Fruit fly (Drosophila melanogaster) whole organism, prepupa: ENCODE measurements around the gene Atg5.

Experiments
- CG10631 ChIP-seq: fragments of 200-800 bp; sonication (Bioruptor generic); optimal IDR thresholded peaks from 2 replicates; lab custom pipeline; 2016; ENCODE audit warnings: missing biosample characterization, missing genetic modification characterization
- CG11294 ChIP-seq: fragments of 200-800 bp; sonication (Bioruptor generic); IDR thresholded peaks from 2 replicates; pipeline ENCODE4 v1.3.6; 2022; ENCODE audit warnings: missing biosample characterization, missing genetic modification characterization
- CG11902 ChIP-seq: fragments of 200-800 bp; sonication (Bioruptor generic); optimal IDR thresholded peaks from 3 replicates; lab custom pipeline; 2016; ENCODE audit warnings: missing biosample characterization, missing genetic modification characterization
- CG15336 ChIP-seq: fragments of 200-800 bp; sonication (Bioruptor generic); IDR thresholded peaks from 2 replicates; pipeline ENCODE4 v1.3.6; 2022; ENCODE audit warnings: missing biosample characterization, missing genetic modification characterization
- CG3032 ChIP-seq: fragments of 200-800 bp; optimal IDR thresholded peaks from 2 replicates; lab custom pipeline; 2019; ENCODE audit warnings: missing biosample characterization, mild to moderate bottlenecking, missing genetic modification characterization, moderate library complexity
- CG31627 ChIP-seq: fragments of 200-800 bp; sonication (Bioruptor generic); optimal IDR thresholded peaks from 3 replicates; lab custom pipeline; 2016; ENCODE audit warnings: missing biosample characterization, missing genetic modification characterization
- CG32006 ChIP-seq: fragments of 200-800 bp; sonication (Bioruptor generic); optimal IDR thresholded peaks from 3 replicates; lab custom pipeline; 2017; ENCODE audit warnings: missing biosample characterization, mild to moderate bottlenecking, missing genetic modification characterization
- CG34406 ChIP-seq: fragments of 200-800 bp; sonication (Bioruptor generic); optimal IDR thresholded peaks from 3 replicates; lab custom pipeline; 2016; ENCODE audit warnings: missing biosample characterization, missing genetic modification characterization
- CG3919 ChIP-seq: fragments of 200-800 bp; sonication (Bioruptor generic); optimal IDR thresholded peaks from 3 replicates; lab custom pipeline; 2016; ENCODE audit warnings: missing biosample characterization, missing genetic modification characterization
- CG6163 ChIP-seq: fragments of 200-800 bp; sonication (Bioruptor generic); IDR thresholded peaks from 3 replicates; pipeline ENCODE4 v1.3.6; 2022; ENCODE audit warnings: missing biosample characterization, missing genetic modification characterization
- CG6276 ChIP-seq: fragments of 200-800 bp; sonication (Bioruptor generic); optimal IDR thresholded peaks from 2 replicates; lab custom pipeline; 2017; ENCODE audit warnings: missing biosample characterization, mild to moderate bottlenecking, missing genetic modification characterization
- CG6792 ChIP-seq: fragments of 200-800 bp; sonication (Bioruptor generic); optimal IDR thresholded peaks from 3 replicates; lab custom pipeline; 2016; ENCODE audit warnings: missing biosample characterization, missing genetic modification characterization
- CG6808 ChIP-seq: fragments of 200-800 bp; sonication (Bioruptor generic); optimal IDR thresholded peaks from 3 replicates; lab custom pipeline; 2017; ENCODE audit warnings: missing biosample characterization, missing genetic modification characterization, mild to moderate bottlenecking, moderate library complexity, missing genetic modification reagents
- CG6854 ChIP-seq: fragments of 200-800 bp; sonication (Bioruptor generic); optimal IDR thresholded peaks from 2 replicates; lab custom pipeline; 2017; ENCODE audit warnings: missing biosample characterization, mild to moderate bottlenecking, missing genetic modification characterization
- CG7368 ChIP-seq: fragments of 200-800 bp; sonication (Bioruptor generic); optimal IDR thresholded peaks from 3 replicates; lab custom pipeline; 2016; ENCODE audit warnings: missing biosample characterization, missing genetic modification characterization
- CG8319 ChIP-seq: fragments of 200-800 bp; sonication (Bioruptor generic); optimal IDR thresholded peaks from 3 replicates; lab custom pipeline; 2016; ENCODE audit warnings: missing biosample characterization, missing genetic modification characterization
- CG8632 ChIP-seq: fragments of 200-800 bp; sonication (Bioruptor generic); optimal IDR thresholded peaks from 3 replicates; lab custom pipeline; 2016; ENCODE audit warnings: missing biosample characterization, missing genetic modification characterization
- CG9139 ChIP-seq: fragments of 200-800 bp; sonication (Bioruptor generic); optimal IDR thresholded peaks from 3 replicates; lab custom pipeline; 2017; ENCODE audit warnings: missing biosample characterization, mild to moderate bottlenecking, missing genetic modification characterization
- Eip78C ChIP-seq: fragments of 200-800 bp; sonication (Bioruptor generic); peaks from one replicate; lab custom pipeline; 2016; ENCODE audit warnings: missing biosample characterization, missing genetic modification characterization
- Ets21C ChIP-seq: fragments of 200-800 bp; sonication (Bioruptor generic); optimal IDR thresholded peaks from 3 replicates; lab custom pipeline; 2016; ENCODE audit warnings: missing biosample characterization, missing genetic modification characterization
- Ets96B ChIP-seq: fragments of 200-800 bp; optimal IDR thresholded peaks from 2 replicates; lab custom pipeline; 2019; ENCODE audit warnings: missing biosample characterization, mild to moderate bottlenecking, missing genetic modification characterization, moderate library complexity
- Gug ChIP-seq: fragments of 200-800 bp; sonication (Bioruptor generic); IDR thresholded peaks from 2 replicates; pipeline ENCODE4 v1.3.6; 2022; ENCODE audit warnings: missing biosample characterization, missing genetic modification characterization
- Hr38 ChIP-seq: sonication (Bioruptor generic); optimal IDR thresholded peaks from 2 replicates; lab custom pipeline; 2016; ENCODE audit warnings: missing biosample characterization, missing genetic modification characterization
- Hr39 ChIP-seq: fragments of 200-800 bp; sonication (Bioruptor generic); optimal IDR thresholded peaks from 2 replicates; lab custom pipeline; 2016; ENCODE audit warnings: missing biosample characterization, missing genetic modification characterization
- Hr4 ChIP-seq: fragments of 200-800 bp; sonication (Bioruptor generic); optimal IDR thresholded peaks from 3 replicates; lab custom pipeline; 2016; ENCODE audit warnings: missing biosample characterization, missing genetic modification characterization
- Lpt ChIP-seq: fragments of 200-800 bp; sonication (Bioruptor generic); optimal IDR thresholded peaks from 3 replicates; lab custom pipeline; 2016; ENCODE audit warnings: missing biosample characterization, missing genetic modification characterization
- Met ChIP-seq: fragments of 200-800 bp; sonication (Bioruptor generic); optimal IDR thresholded peaks from 3 replicates; lab custom pipeline; 2016; ENCODE audit warnings: missing biosample characterization, missing genetic modification characterization
- OdsH ChIP-seq: fragments of 200-800 bp; sonication (Bioruptor generic); optimal IDR thresholded peaks from 3 replicates; lab custom pipeline; 2016; ENCODE audit warnings: missing biosample characterization, missing genetic modification characterization
- Smox ChIP-seq: fragments of 200-800 bp; sonication (Bioruptor generic); optimal IDR thresholded peaks from 3 replicates; lab custom pipeline; 2016; ENCODE audit warnings: missing biosample characterization, missing genetic modification characterization
- Sox102F ChIP-seq: fragments of 200-800 bp; sonication (Bioruptor generic); optimal IDR thresholded peaks from 2 replicates; lab custom pipeline; 2016; ENCODE audit warnings: missing biosample characterization, mild to moderate bottlenecking, missing genetic modification characterization
- Sox14 ChIP-seq: fragments of 200-800 bp; sonication (Bioruptor generic); optimal IDR thresholded peaks from 3 replicates; lab custom pipeline; 2016; ENCODE audit warnings: missing biosample characterization, missing genetic modification characterization
- Sox15 ChIP-seq: fragments of 200-800 bp; sonication (Bioruptor generic); optimal IDR thresholded peaks from 3 replicates; lab custom pipeline; 2016; ENCODE audit warnings: missing biosample characterization, missing genetic modification characterization
- achi ChIP-seq: fragments of 200-800 bp; sonication (Bioruptor generic); optimal IDR thresholded peaks from 3 replicates; lab custom pipeline; 2016; ENCODE audit warnings: missing biosample characterization, missing genetic modification characterization
- acj6 ChIP-seq: fragments of 200-800 bp; sonication (Bioruptor generic); optimal IDR thresholded peaks from 3 replicates; lab custom pipeline; 2016; ENCODE audit warnings: missing biosample characterization, missing genetic modification characterization
- cyc ChIP-seq: fragments of 200-800 bp; sonication (Bioruptor generic); optimal IDR thresholded peaks from 3 replicates; lab custom pipeline; 2016; ENCODE audit warnings: missing biosample characterization, missing genetic modification characterization
- eg ChIP-seq: fragments of 200-800 bp; sonication (Bioruptor generic); IDR thresholded peaks from 3 replicates; pipeline ENCODE4 v1.3.6; 2022; ENCODE audit warnings: missing biosample characterization, missing genetic modification characterization
- esn ChIP-seq: fragments of 200-800 bp; sonication (Bioruptor generic); optimal IDR thresholded peaks from 2 replicates; lab custom pipeline; 2016; ENCODE audit warnings: missing biosample characterization, mild to moderate bottlenecking, missing genetic modification characterization, moderate library complexity
- fd85E ChIP-seq: fragments of 200-800 bp; sonication (Bioruptor generic); optimal IDR thresholded peaks from 3 replicates; lab custom pipeline; 2016; ENCODE audit warnings: missing biosample characterization, missing genetic modification characterization
- lz ChIP-seq: fragments of 200-800 bp; sonication (Bioruptor generic); optimal IDR thresholded peaks from 3 replicates; lab custom pipeline; 2016; ENCODE audit warnings: missing biosample characterization, missing genetic modification characterization
- net ChIP-seq: fragments of 200-800 bp; sonication (Bioruptor generic); optimal IDR thresholded peaks from 3 replicates; lab custom pipeline; 2016; ENCODE audit warnings: missing biosample characterization, missing genetic modification characterization
- pdm3 ChIP-seq: fragments of 200-800 bp; sonication (Bioruptor generic); optimal IDR thresholded peaks from 3 replicates; lab custom pipeline; 2016; ENCODE audit warnings: missing biosample characterization, missing genetic modification characterization
- spab ChIP-seq: fragments of 200-800 bp; sonication (Bioruptor generic); optimal IDR thresholded peaks from 2 replicates; lab custom pipeline; 2017; ENCODE audit warnings: missing biosample characterization, mild to moderate bottlenecking, missing genetic modification characterization, missing genetic modification reagents
- ss ChIP-seq, 2 experiments: fragments of 200-800 bp; sonication (Bioruptor generic); optimal IDR thresholded peaks; 2 replicates in 1 of 2; 3 replicates in 1 of 2; lab custom pipeline; 2017 to 2018; ENCODE audit warnings: mild to moderate bottlenecking in 2 of 2, missing biosample characterization in 2 of 2, missing genetic modification characterization in 2 of 2, moderate library complexity in 1 of 2
- topi ChIP-seq: fragments of 200-800 bp; sonication (Bioruptor generic); optimal IDR thresholded peaks from 3 replicates; lab custom pipeline; 2016; ENCODE audit warnings: missing biosample characterization, missing genetic modification characterization
- vri ChIP-seq: fragments of 200-800 bp; sonication (Bioruptor generic); optimal IDR thresholded peaks from 3 replicates; lab custom pipeline; 2016; ENCODE audit warnings: missing biosample characterization, mild to moderate bottlenecking, missing genetic modification characterization

The Atg5 gene

dm6 chrX:7336962-7337844 is 13.6 kb upstream of the Atg5 start, which contains the start of gene CBP (continued):
- TF ChIP-seq Hr4 (GFP tag; lab: Kevin White, UChicago) (peak; percentile 96), CG11902 (peak; percentile 92), CG3032 (peak; percentile 96), CG9139 (GFP tag; lab: Kevin White, UChicago) (peak; percentile 93), ss (GFP tag; optimal IDR thresholded peaks at IDR 0.05; lab: Kevin White, UChicago) (peak; percentile 95 to 96), achi (GFP tag; lab: Kevin White, UChicago) (peak; percentile 96), Sox102F (GFP tag; lab: Kevin White, UChicago) (peak; percentile 96), esn (GFP tag; lab: Kevin White, UChicago) (peak; percentile 96), CG6808 (GFP tag; lab: Kevin White, UChicago) (peak; percentile 94), CG32006 (peak; percentile 96), CG31627 (peak; percentile 93), CG6163 (GFP tag; lab: Robert Waterston, UW) (peak; percentile 97), spab (GFP tag; lab: Kevin White, UChicago) (peak; percentile 95), Eip78C (GFP tag; lab: Kevin White, UChicago) (peak; percentile 99), eg (GFP tag; lab: Robert Waterston, UW) (peak; percentile 95), CG8319 (GFP tag; lab: Kevin White, UChicago) (peak; percentile 92), Sox15 (GFP tag; lab: Kevin White, UChicago) (peak; percentile 91), OdsH (GFP tag; lab: Kevin White, UChicago) (peak; percentile 96), Ets21C (GFP tag; lab: Kevin White, UChicago) (peak; percentile 92), CG6854 (GFP tag; lab: Kevin White, UChicago) (peak; percentile 95), Smox (peak; percentile 95), CG10631 (GFP tag; lab: Kevin White, UChicago) (peak; percentile 97), Lpt (GFP tag; lab: Kevin White, UChicago) (peak; percentile 94), CG7368 (GFP tag; lab: Kevin White, UChicago) (peak; percentile 95), fd85E (GFP tag; lab: Kevin White, UChicago) (peak; percentile 89), vri (GFP tag; lab: Kevin White, UChicago) (peak; percentile 90), pdm3 (GFP tag; lab: Kevin White, UChicago) (peak; percentile 96), CG34406 (GFP tag; lab: Kevin White, UChicago) (peak; percentile 94), Met (GFP tag; lab: Kevin White, UChicago) (peak; percentile 96), topi (GFP tag; lab: Kevin White, UChicago) (peak; percentile 95)
- TF ChIP-seq, all 60 proteins: peak for 60

DNA sequence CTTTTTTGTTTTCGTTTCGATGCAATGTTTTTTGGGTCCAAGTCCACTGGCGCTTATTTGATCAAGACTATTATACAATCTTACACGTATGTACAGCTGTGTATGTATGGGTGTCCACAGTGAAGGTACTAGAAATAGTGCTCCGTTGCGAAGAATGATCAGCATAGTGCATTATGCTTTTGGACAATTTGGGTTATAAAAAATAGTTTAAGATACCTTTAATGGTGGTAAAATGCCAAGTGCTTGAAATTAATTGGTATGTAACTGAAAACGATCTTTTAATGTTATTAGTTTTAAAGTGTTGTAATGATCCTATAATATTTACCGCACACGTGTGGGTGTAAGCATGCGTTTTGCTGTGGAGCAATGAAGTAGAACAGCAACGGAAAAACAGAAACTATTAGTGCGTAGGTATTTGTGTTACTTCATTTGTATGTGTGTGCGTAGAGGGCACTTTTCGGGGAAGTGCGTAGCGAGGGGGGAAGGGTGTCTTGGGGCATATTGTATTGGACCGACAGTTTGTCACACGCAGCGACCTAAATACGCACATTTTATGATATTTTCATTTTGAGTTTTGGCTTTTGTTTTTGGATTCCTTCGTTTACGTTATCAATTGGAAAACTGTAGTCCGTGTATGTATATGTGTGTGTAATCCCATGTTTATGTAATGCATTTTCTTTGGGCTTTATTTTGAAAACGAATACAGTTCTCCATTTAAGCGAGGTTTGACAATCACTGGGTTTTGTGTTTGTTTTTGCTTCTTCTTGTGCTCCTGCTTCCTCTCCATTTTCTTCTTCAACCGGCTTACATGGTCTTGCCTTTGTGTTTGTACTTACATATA is 12.8 kb upstream of the Atg5 start:
- TF ChIP-seq vri (GFP tag; lab: Kevin White, UChicago) (no peak), CG8319 (GFP tag; lab: Kevin White, UChicago) (no peak), Hr4 (GFP tag; lab: Kevin White, UChicago) (peak; percentile 82), Hr39 (GFP tag; lab: Kevin White, UChicago) (peak; percentile 28), acj6 (GFP tag; lab: Kevin White, UChicago) (peak; percentile 63), Sox102F (GFP tag; lab: Kevin White, UChicago) (peak; percentile 1), CG32006 (peak; percentile 85), lz (GFP tag; lab: Kevin White, UChicago) (peak; percentile 14), Ets96B (tag; lab: Kevin White, UChicago) (peak; percentile 72), fd85E (GFP tag; lab: Kevin White, UChicago) (no peak), CG6276 (GFP tag; lab: Kevin White, UChicago) (peak; percentile 82), CG31627 (peak; percentile 2), CG3032 (peak; percentile 71), CG11294 (peak; percentile 58), Gug (GFP tag; lab: Robert Waterston, UW) (peak; percentile 64; the same call in 1 of the 2 replicates), net (peak; percentile 62), CG3919 (GFP tag; lab: Kevin White, UChicago) (peak; percentile 66), CG9139 (GFP tag; lab: Kevin White, UChicago) (no peak), CG6163 (GFP tag; lab: Robert Waterston, UW) (peak; percentile 73), CG15336 (GFP tag; lab: Robert Waterston, UW) (peak; percentile 84), CG6792 (GFP tag; lab: Kevin White, UChicago) (peak; percentile 41), CG8632 (GFP tag; lab: Kevin White, UChicago) (peak; percentile 51), esn (GFP tag; lab: Kevin White, UChicago) (no peak), topi (GFP tag; lab: Kevin White, UChicago) (peak; percentile 28), cyc (GFP tag; lab: Kevin White, UChicago) (no peak), CG11902 (peak; percentile 13), Eip78C (GFP tag; lab: Kevin White, UChicago) (peak; percentile 88), Sox14 (GFP tag; lab: Kevin White, UChicago) (peak; percentile 68), Hr38 (GFP tag; lab: Kevin White, UChicago) (no peak)
